Fruit fly (Drosophila melanogaster): ENCODE results near the gene CG5070.

The CG5070 gene

DNA sequence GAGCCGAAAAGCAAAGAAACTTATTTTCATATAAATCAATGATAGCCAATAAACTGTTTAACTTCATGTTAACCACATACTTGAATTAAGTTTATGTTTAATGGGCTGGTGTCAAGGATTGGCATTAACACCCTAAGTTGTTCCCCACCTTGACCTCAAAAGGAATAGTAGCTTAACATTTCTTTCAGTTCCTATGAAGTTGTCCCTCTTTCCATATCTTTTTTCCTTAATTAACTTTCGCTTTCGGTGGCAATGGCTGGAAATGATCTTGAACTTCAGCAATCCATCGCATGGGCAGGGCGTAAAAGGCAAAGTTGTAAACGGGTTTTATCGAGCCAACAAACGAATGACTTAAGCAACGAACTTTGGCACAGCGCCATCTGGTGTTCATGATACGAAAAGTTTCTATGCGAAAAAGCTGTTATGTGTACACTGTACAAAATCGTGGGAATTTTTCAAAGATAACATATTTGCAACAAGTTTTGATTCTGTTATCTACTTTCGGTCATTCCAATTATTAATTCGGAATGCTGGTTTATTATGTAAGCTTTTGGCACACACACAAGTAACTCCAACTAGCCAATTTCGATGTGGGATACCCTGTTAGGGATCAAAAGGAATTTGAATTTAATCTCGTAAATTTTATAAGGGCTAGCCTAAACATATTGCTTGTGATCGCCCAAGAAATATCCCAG lies 26.7 kb downstream of the CG5070 start (continued):
- TF ChIP-seq achi (GFP tag; optimal IDR thresholded peaks at IDR 0.05) (peak; percentile 45), Eip93F (GFP tag; optimal IDR thresholded peaks at IDR 0.05) (no peak), Gug (GFP tag; IDR thresholded peaks at IDR 0.05) (no peak), CG3919 (GFP tag; optimal IDR thresholded peaks at IDR 0.05) (no peak), Lpt (GFP tag; optimal IDR thresholded peaks at IDR 0.05) (peak; percentile 40), eg (GFP tag; IDR thresholded peaks at IDR 0.05) (no peak), svp (GFP tag) (peak; percentile 74), vri (GFP tag; optimal IDR thresholded peaks at IDR 0.05) (no peak), Hr38 (GFP tag; optimal IDR thresholded peaks at IDR 0.05) (no peak), ss (GFP tag; optimal IDR thresholded peaks at IDR 0.05) (peak in 1 of 2 experiments; percentile 29), CG4318 (GFP tag; optimal IDR thresholded peaks at IDR 0.05) (peak; percentile 34), dac (GFP tag; optimal IDR thresholded peaks at IDR 0.05) (peak; percentile 37), net (GFP tag; optimal IDR thresholded peaks at IDR 0.05) (no peak), salr (GFP tag; optimal IDR thresholded peaks at IDR 0.05) (no peak), CG6854 (GFP tag; optimal IDR thresholded peaks at IDR 0.05) (no peak), Sox14 (GFP tag; optimal IDR thresholded peaks at IDR 0.05) (peak; percentile 54), dsx (GFP tag; optimal IDR thresholded peaks at IDR 0.05; ENCODE audit: poor library complexity, severe bottlenecking) (peak; percentile 22), OdsH (GFP tag; optimal IDR thresholded peaks at IDR 0.05) (peak; percentile 57), CG11902 (GFP tag; optimal IDR thresholded peaks at IDR 0.05) (no peak)

DNA sequence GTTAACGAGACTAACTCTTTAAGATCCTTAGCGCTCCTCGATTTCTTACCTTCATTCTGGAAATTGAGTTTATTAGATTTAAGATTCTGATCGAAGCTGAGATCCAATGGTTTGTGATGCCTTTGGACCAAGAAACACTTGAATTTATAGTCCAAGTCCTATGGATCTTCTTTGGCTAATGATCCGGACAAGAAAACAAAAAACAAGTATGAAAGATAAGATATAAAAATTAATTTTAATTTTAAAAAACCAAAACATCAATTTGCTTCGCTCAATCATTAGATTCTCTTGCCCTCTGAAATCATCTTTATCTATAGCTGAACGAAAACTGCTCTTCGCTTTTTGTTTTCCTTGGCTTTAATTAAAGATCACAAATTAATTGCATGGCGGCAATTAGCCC lies 28.0 kb downstream of the CG5070 start, which contains the start of gene CG10597:
Gene CG10597 (minus strand): TSS at position 101 of the 400 bp plus-strand sequence.
- TF ChIP-seq CG6808 (GFP tag; optimal IDR thresholded peaks at IDR 0.05) (no peak), CG7368 (GFP tag; optimal IDR thresholded peaks at IDR 0.05) (no peak)

DNA sequence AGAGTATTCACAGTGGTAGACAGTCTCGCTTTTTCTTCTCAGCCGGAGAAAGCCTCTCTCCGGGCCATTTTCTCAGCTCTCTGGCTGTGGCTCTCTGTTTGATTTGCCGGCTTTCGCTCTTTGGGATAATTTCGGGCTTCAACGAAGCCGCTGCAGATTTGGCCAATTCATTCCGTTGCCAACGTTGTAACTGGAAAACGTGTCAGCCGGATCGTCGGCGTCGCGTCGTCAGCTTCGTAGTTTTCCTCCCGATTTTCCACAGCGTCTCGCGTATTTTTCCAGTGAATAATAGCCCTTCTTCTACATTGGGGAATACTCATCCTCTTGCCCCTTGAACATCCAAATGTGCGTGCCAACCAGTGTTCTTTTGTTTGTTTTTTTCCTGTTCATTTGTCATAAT lies 29.7 kb downstream of the CG5070 start, which contains the start of gene f:
Gene f (plus strand): TSS at position 301 of the 400 bp plus-strand sequence.
- TF ChIP-seq CG8319 (GFP tag; optimal IDR thresholded peaks at IDR 0.05) (no peak), eg (GFP tag; IDR thresholded peaks at IDR 0.05) (0 out of 3 replicates have a peak, but pooled peaks have one; percentile 16)

DNA sequence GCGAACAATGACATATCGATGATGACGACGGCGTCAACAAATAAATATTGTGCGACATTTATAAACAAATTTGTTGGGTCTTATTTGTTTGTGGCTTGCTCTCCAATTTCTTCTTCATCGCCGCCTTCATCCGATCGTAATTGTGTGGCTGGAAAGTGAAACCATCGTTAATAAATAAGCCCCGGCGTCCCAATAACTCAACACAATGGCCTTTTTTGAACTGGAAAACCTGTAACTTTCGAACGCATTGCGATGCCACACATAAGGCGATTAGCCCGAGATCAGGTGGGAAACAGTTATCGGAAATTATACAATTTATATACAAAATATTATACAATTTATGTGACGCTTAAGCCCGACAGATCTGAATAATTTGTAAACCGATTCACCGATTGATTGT lies 33.6 kb downstream of the CG5070 start:
- no peak for TF ChIP-seq CG16779 (tag; optimal IDR thresholded peaks at IDR 0.05)
- no peak for TF ChIP-seq CG8319 (GFP tag; optimal IDR thresholded peaks at IDR 0.05)

DNA sequence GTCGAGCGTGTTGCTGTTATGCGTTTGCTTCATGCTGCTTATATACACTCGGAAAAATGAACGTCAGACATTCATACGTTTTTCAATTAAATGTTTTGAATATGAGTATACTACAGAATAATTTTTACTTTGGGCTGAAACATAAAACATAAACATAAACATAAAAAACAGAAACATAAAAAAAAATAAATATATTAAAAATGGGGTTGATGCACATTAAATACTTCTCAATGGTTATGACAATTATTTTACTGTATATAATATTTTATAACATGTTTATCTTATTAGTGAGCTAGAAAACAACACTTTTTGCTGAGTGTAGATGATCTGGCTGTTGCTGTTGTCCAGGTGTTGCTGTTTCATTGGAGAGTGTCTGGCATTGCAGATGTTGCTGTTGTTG lies 34.5 kb downstream of the CG5070 start:
- TF ChIP-seq CG32006 (GFP tag; optimal IDR thresholded peaks at IDR 0.05) (peak; percentile 90), esn (GFP tag; optimal IDR thresholded peaks at IDR 0.05) (peak; percentile 61), vri (GFP tag; optimal IDR thresholded peaks at IDR 0.05) (no peak), pdm3 (GFP tag; optimal IDR thresholded peaks at IDR 0.05) (peak; percentile 70), achi (GFP tag; optimal IDR thresholded peaks at IDR 0.05) (peak; percentile 77), Sox15 (GFP tag; optimal IDR thresholded peaks at IDR 0.05) (peak; percentile 23), CG3032 (tag; optimal IDR thresholded peaks at IDR 0.05) (peak; percentile 67), CG8119 (GFP tag; IDR thresholded peaks at IDR 0.05) (peak; percentile 89), Sox102F (GFP tag; optimal IDR thresholded peaks at IDR 0.05) (peak; percentile 35), net (GFP tag; optimal IDR thresholded peaks at IDR 0.05) (peak; percentile 78), CG6792 (GFP tag; optimal IDR thresholded peaks at IDR 0.05) (peak; percentile 70), fkh (GFP tag; optimal IDR thresholded peaks at IDR 0.05) (no peak), ss (GFP tag; optimal IDR thresholded peaks at IDR 0.05) (peak; percentile 69 to 71), acj6 (GFP tag; optimal IDR thresholded peaks at IDR 0.05) (peak; percentile 75), Ets96B (tag; optimal IDR thresholded peaks at IDR 0.05) (peak; percentile 62), CG8319 (GFP tag; optimal IDR thresholded peaks at IDR 0.05) (peak; percentile 51), dac (GFP tag; optimal IDR thresholded peaks at IDR 0.05) (peak; percentile 49), Eip78C (GFP tag) (peak; percentile 92), dsx (GFP tag; optimal IDR thresholded peaks at IDR 0.05; ENCODE audit: poor library complexity, severe bottlenecking) (peak; percentile 70), Smox (GFP tag; optimal IDR thresholded peaks at IDR 0.05) (peak; percentile 32), Gug (GFP tag; IDR thresholded peaks at IDR 0.05) (no peak; the same call in 1 of the 2 replicates), CG4318 (GFP tag; optimal IDR thresholded peaks at IDR 0.05) (peak; percentile 79), CG6808 (GFP tag; optimal IDR thresholded peaks at IDR 0.05) (peak; percentile 70), Lpt (GFP tag; optimal IDR thresholded peaks at IDR 0.05) (peak; percentile 78), Hr4 (GFP tag; optimal IDR thresholded peaks at IDR 0.05) (peak; percentile 69), salr (GFP tag; optimal IDR thresholded peaks at IDR 0.05) (peak in 1 of 2 experiments; percentile 77), svp (GFP tag) (peak; percentile 55), Ets21C (GFP tag; optimal IDR thresholded peaks at IDR 0.05) (no peak), CG6276 (GFP tag; optimal IDR thresholded peaks at IDR 0.05) (peak; percentile 78), Met (GFP tag; optimal IDR thresholded peaks at IDR 0.05) (peak; percentile 55), Eip75B (GFP tag; optimal IDR thresholded peaks at IDR 0.05) (peak; percentile 38)
